Fruit fly (Drosophila melanogaster) whole organism, embryonic: ENCODE results near the gene CG31122.

Source experiments
- ATbp ChIP-seq: fragments of 200-800 bp; sonication (Bioruptor generic); optimal IDR thresholded peaks from 2 replicates; lab custom pipeline; 2017; ENCODE audit warnings: missing biosample characterization, mild to moderate bottlenecking, missing genetic modification characterization, missing genetic modification reagents
- Abd-B ChIP-seq: fragments of 200-800 bp; sonication (Bioruptor generic); optimal IDR thresholded peaks from 2 replicates; lab custom pipeline; 2018; ENCODE audit warnings: missing biosample characterization, mild to moderate bottlenecking, missing genetic modification characterization, moderate library complexity
- Adf1 ChIP-seq: fragments of 200-800 bp; sonication (Bioruptor generic); IDR thresholded peaks from 2 replicates; pipeline ENCODE4 v1.3.6; 2022; ENCODE audit warnings: missing biosample characterization, missing genetic modification characterization
- Asciz ChIP-seq: fragments of 200-800 bp; sonication (Bioruptor generic); optimal IDR thresholded peaks from 2 replicates; lab custom pipeline; 2017; ENCODE audit warnings: missing biosample characterization, mild to moderate bottlenecking, missing genetic modification characterization, missing genetic modification reagents
- CG10366 ChIP-seq: fragments of 200-800 bp; sonication (Bioruptor generic); IDR thresholded peaks from 2 replicates; pipeline ENCODE4 v1.3.6; 2022; ENCODE audit warnings: missing biosample characterization, missing genetic modification characterization
- CG10431 ChIP-seq: fragments of 200-800 bp; sonication (Bioruptor generic); optimal IDR thresholded peaks from 3 replicates; lab custom pipeline; 2018; ENCODE audit warnings: missing biosample characterization, mild to moderate bottlenecking, missing genetic modification characterization
- CG10979 ChIP-seq: fragments of 200-800 bp; sonication (Bioruptor generic); optimal IDR thresholded peaks from 2 replicates; lab custom pipeline; 2018; ENCODE audit warnings: missing biosample characterization, mild to moderate bottlenecking, missing genetic modification characterization, moderate library complexity
- CG13123 ChIP-seq: fragments of 200-800 bp; sonication (Bioruptor generic); optimal IDR thresholded peaks from 2 replicates; lab custom pipeline; 2016; ENCODE audit warnings: missing biosample characterization, missing genetic modification characterization
- CG13894 ChIP-seq: fragments of 200-800 bp; sonication (Bioruptor generic); optimal IDR thresholded peaks from 3 replicates; lab custom pipeline; 2018; ENCODE audit warnings: missing biosample characterization, mild to moderate bottlenecking, missing genetic modification characterization, moderate library complexity
- CG15011 ChIP-seq: fragments of 200-800 bp; sonication (Bioruptor generic); optimal IDR thresholded peaks from 3 replicates; lab custom pipeline; 2018; ENCODE audit warnings: missing biosample characterization, mild to moderate bottlenecking, missing genetic modification characterization
- CG1603 ChIP-seq: fragments of 200-800 bp; sonication (Bioruptor generic); optimal IDR thresholded peaks from 2 replicates; lab custom pipeline; 2019; ENCODE audit warnings: missing biosample characterization, mild to moderate bottlenecking, missing genetic modification characterization, moderate library complexity
- CG17612 ChIP-seq: fragments of 200-800 bp; sonication (Bioruptor generic); IDR thresholded peaks from 2 replicates; pipeline ENCODE4 v1.3.6; 2022; ENCODE audit warnings: missing biosample characterization, missing genetic modification characterization
- CG1792 ChIP-seq: fragments of 200-800 bp; sonication (Bioruptor generic); optimal IDR thresholded peaks from 2 replicates; lab custom pipeline; 2016; ENCODE audit warnings: missing biosample characterization, missing genetic modification characterization
- CG18011 ChIP-seq: fragments of 200-800 bp; sonication (Bioruptor generic); optimal IDR thresholded peaks from 2 replicates; lab custom pipeline; 2017; ENCODE audit warnings: missing biosample characterization, missing genetic modification characterization, mild to moderate bottlenecking, moderate library complexity, missing genotype
- CG18619 ChIP-seq: fragments of 200-800 bp; sonication (Bioruptor generic); optimal IDR thresholded peaks from 3 replicates; lab custom pipeline; 2017; ENCODE audit warnings: missing biosample characterization, mild to moderate bottlenecking, missing genetic modification characterization
- CG2202 ChIP-seq: fragments of 200-800 bp; sonication (Bioruptor generic); optimal IDR thresholded peaks from 2 replicates; lab custom pipeline; 2018; ENCODE audit warnings: missing biosample characterization, mild to moderate bottlenecking, missing genetic modification characterization
- CG3407 ChIP-seq: fragments of 200-800 bp; sonication (Bioruptor generic); optimal IDR thresholded peaks from 2 replicates; lab custom pipeline; 2018; ENCODE audit warnings: missing biosample characterization, mild to moderate bottlenecking, missing genetic modification characterization
- CG34224 ChIP-seq: fragments of 200-800 bp; sonication (Bioruptor generic); IDR thresholded peaks from 3 replicates; pipeline ENCODE4 v1.3.6; 2022; ENCODE audit warnings: missing biosample characterization, missing genetic modification characterization; ENCODE audit not compliant: partially characterized antibody
- CG4282 ChIP-seq: fragments of 200-800 bp; sonication (Bioruptor generic); optimal IDR thresholded peaks from 2 replicates; lab custom pipeline; 2016; ENCODE audit warnings: missing biosample characterization, missing genetic modification characterization
- CG6254 ChIP-seq: fragments of 200-800 bp; sonication (Bioruptor generic); optimal IDR thresholded peaks from 3 replicates; lab custom pipeline; 2017; ENCODE audit warnings: mild to moderate bottlenecking, missing biosample characterization, missing genetic modification reagents, missing genetic modification characterization
- CG7271 ChIP-seq: fragments of 200-800 bp; sonication (Bioruptor generic); optimal IDR thresholded peaks from 2 replicates; lab custom pipeline; 2018; ENCODE audit warnings: missing biosample characterization, mild to moderate bottlenecking, missing genetic modification characterization, moderate library complexity
- Dek ChIP-seq: fragments of 200-800 bp; sonication (Bioruptor generic); optimal IDR thresholded peaks from 3 replicates; lab custom pipeline; 2019; ENCODE audit warnings: missing biosample characterization, mild to moderate bottlenecking, missing genetic modification characterization, moderate library complexity
- Dfd ChIP-seq, 2 experiments: fragments of >200 bp; optimal IDR thresholded peaks; 2 replicates each; lab custom pipeline; 2017; ENCODE audit warnings: missing biosample characterization in 2 of 2, missing genetic modification characterization in 2 of 2
- Fer2 ChIP-seq: fragments of 200-800 bp; sonication (Bioruptor generic); optimal IDR thresholded peaks from 2 replicates; lab custom pipeline; 2018; ENCODE audit warnings: missing biosample characterization, mild to moderate bottlenecking, missing genetic modification characterization, moderate library complexity
- Mrtf ChIP-seq: fragments of 200-800 bp; sonication (Bioruptor generic); IDR thresholded peaks from 3 replicates; pipeline ENCODE4 v1.3.6; 2022; ENCODE audit warnings: missing biosample characterization, missing genetic modification characterization
- Nf-YC ChIP-seq: fragments of 200-800 bp; optimal IDR thresholded peaks from 3 replicates; lab custom pipeline; 2019; ENCODE audit warnings: missing biosample characterization, mild to moderate bottlenecking, missing genetic modification characterization, moderate library complexity
- Poxn ChIP-seq: fragments of 200-800 bp; sonication (Bioruptor generic); IDR thresholded peaks from 2 replicates; pipeline ENCODE4 v1.3.6; 2022; ENCODE audit warnings: missing biosample characterization, missing genetic modification characterization
- Tbp ChIP-seq: fragments of >200 bp; optimal IDR thresholded peaks from 2 replicates; lab custom pipeline; 2018; ENCODE audit warnings: missing biosample characterization, missing genetic modification characterization
- Xrp1 ChIP-seq: fragments of 200-800 bp; sonication (Bioruptor generic); IDR thresholded peaks from 2 replicates; pipeline ENCODE4 v1.3.6; 2022; ENCODE audit warnings: missing biosample characterization, missing genetic modification characterization
- ara ChIP-seq: fragments of 200-800 bp; sonication (Bioruptor generic); IDR thresholded peaks from 2 replicates; pipeline ENCODE4 v1.3.6; 2022; ENCODE audit warnings: missing biosample characterization, missing genetic modification characterization
- bsh ChIP-seq, 2 experiments: fragments of 200-800 bp; sonication (Bioruptor generic); optimal IDR thresholded peaks; 2 replicates each; lab custom pipeline; 2017 to 2018; ENCODE audit warnings: mild to moderate bottlenecking in 2 of 2, missing biosample characterization in 2 of 2, missing genetic modification characterization in 2 of 2, moderate library complexity in 1 of 2
- chinmo ChIP-seq: fragments of 200-800 bp; sonication (Bioruptor generic); IDR thresholded peaks from 4 replicates; pipeline ENCODE4 v1.3.6; 2022; ENCODE audit warnings: missing biosample characterization, missing genetic modification characterization; ENCODE audit not compliant: partially characterized antibody
- dmrt11E ChIP-seq: fragments of 200-800 bp; sonication (Bioruptor generic); optimal IDR thresholded peaks from 3 replicates; lab custom pipeline; 2018; ENCODE audit warnings: missing biosample characterization, mild to moderate bottlenecking, missing genetic modification characterization, moderate library complexity
- exex ChIP-seq: fragments of 200-800 bp; sonication (Bioruptor generic); optimal IDR thresholded peaks from 4 replicates; lab custom pipeline; 2018; ENCODE audit warnings: missing biosample characterization, mild to moderate bottlenecking, missing genetic modification characterization, moderate library complexity
- fd96Cb ChIP-seq: fragments of 200-800 bp; sonication (Bioruptor generic); optimal IDR thresholded peaks from 2 replicates; lab custom pipeline; 2018; ENCODE audit warnings: missing biosample characterization, mild to moderate bottlenecking, missing genetic modification characterization, moderate library complexity
- grn ChIP-seq: fragments of 200-800 bp; sonication (Bioruptor generic); optimal IDR thresholded peaks from 3 replicates; lab custom pipeline; 2017; ENCODE audit warnings: missing biosample characterization, missing genetic modification characterization
- hth ChIP-seq: fragments of >200 bp; optimal IDR thresholded peaks from 2 replicates; lab custom pipeline; 2017; ENCODE audit warnings: inconsistent platforms
- mirr ChIP-seq: fragments of 200-800 bp; sonication (Bioruptor generic); optimal IDR thresholded peaks from 3 replicates; lab custom pipeline; 2018; ENCODE audit warnings: missing biosample characterization, mild to moderate bottlenecking, missing genetic modification characterization
- nerfin-1 ChIP-seq: fragments of 200-800 bp; sonication (Bioruptor generic); optimal IDR thresholded peaks from 3 replicates; lab custom pipeline; 2019; ENCODE audit warnings: missing biosample characterization, mild to moderate bottlenecking, missing genetic modification characterization, moderate library complexity
- pfk ChIP-seq: fragments of 200-800 bp; sonication (Bioruptor generic); optimal IDR thresholded peaks from 2 replicates; lab custom pipeline; 2018; ENCODE audit warnings: missing biosample characterization, mild to moderate bottlenecking, missing genetic modification characterization, moderate library complexity
- phol ChIP-seq: fragments of 200-800 bp; sonication (Bioruptor generic); optimal IDR thresholded peaks from 3 replicates; lab custom pipeline; 2018; ENCODE audit warnings: missing biosample characterization, mild to moderate bottlenecking, missing genetic modification characterization, moderate library complexity
- rib ChIP-seq: fragments of 200-800 bp; sonication (Bioruptor generic); IDR thresholded peaks from 2 replicates; pipeline ENCODE4 v1.3.6; 2022; ENCODE audit warnings: missing biosample characterization, missing genetic modification characterization
- salm ChIP-seq: fragments of 200-800 bp; sonication (Bioruptor generic); optimal IDR thresholded peaks from 2 replicates; lab custom pipeline; 2018; ENCODE audit warnings: missing biosample characterization, mild to moderate bottlenecking, missing genetic modification characterization
- sc ChIP-seq, 3 experiments: fragments of >200 bp in 2 of 3; fragments of 200-800 bp in 1 of 3; sonication (Bioruptor generic) in 1 of 3; optimal IDR thresholded peaks; 2 replicates in 2 of 3; 3 replicates in 1 of 3; lab custom pipeline; 2017; ENCODE audit warnings: mild to moderate bottlenecking in 1 of 3, missing biosample characterization in 1 of 3, missing genetic modification characterization in 1 of 3, missing genetic modification reagents in 1 of 3
- sd ChIP-seq: fragments of 200-800 bp; sonication (Bioruptor generic); optimal IDR thresholded peaks from 3 replicates; lab custom pipeline; 2018; ENCODE audit warnings: missing biosample characterization, mild to moderate bottlenecking, missing genetic modification characterization, moderate library complexity
- sens ChIP-seq: fragments of 200-800 bp; sonication (Bioruptor generic); peaks from one replicate; lab custom pipeline; 2016; ENCODE audit warnings: missing biosample characterization, missing genetic modification characterization
- sqz ChIP-seq: fragments of 200-800 bp; sonication (Bioruptor generic); optimal IDR thresholded peaks from 3 replicates; lab custom pipeline; 2018; ENCODE audit warnings: missing biosample characterization, mild to moderate bottlenecking, missing genetic modification characterization
- wek ChIP-seq: fragments of 200-800 bp; sonication (Bioruptor generic); optimal IDR thresholded peaks from 3 replicates; lab custom pipeline; 2018; ENCODE audit warnings: missing biosample characterization, mild to moderate bottlenecking, missing genetic modification characterization, moderate library complexity
- zfh1 ChIP-seq: fragments of 200-800 bp; sonication (Bioruptor generic); IDR thresholded peaks from 3 replicates; pipeline ENCODE4 v1.3.6; 2022; ENCODE audit warnings: missing biosample characterization, missing genetic modification characterization

Gene CG31122

DNA sequence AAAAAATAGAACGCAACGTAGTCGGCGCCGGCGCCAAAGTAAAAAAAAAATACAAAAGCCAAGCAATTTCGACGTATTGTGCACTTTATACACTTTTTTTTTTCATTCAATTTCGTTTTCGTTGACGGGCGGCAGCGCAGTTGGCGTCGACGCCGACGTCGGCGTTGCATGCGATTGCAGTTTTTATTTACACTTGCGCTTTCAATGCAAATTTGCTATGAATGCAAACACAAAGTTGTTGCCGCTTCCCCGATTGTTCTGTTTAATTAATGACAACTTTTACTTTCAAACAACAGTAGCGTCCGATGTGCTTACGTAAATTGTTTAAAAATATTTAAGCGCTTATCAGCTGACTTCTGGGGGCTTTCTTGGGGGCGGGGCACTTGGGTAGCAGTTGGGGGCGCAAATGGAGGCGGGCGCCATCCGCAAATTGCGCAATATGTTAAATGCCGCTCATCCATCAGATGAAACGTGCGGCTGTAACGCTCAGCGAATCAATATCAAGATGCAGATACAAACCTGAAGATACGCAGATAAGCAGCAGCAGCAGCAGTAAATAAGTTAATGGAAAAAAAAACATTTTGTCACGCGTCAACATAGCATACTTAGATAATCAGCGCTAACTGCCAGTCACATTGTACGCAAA lies 25.6 kb upstream of the CG31122 start (continued):
- TF ChIP-seq CG10431 (no peak), CG10979 (tag; lab: Kevin White, UChicago) (no peak), sc (optimal IDR thresholded peaks at IDR 0.05; lab: Kevin White, UChicago) (no peak), sc (GFP tag; optimal IDR thresholded peaks at IDR 0.05; lab: Kevin White, UChicago) (peak; percentile 36), CG6254 (GFP tag; lab: Kevin White, UChicago) (no peak), CG15011 (GFP tag; lab: Kevin White, UChicago) (no peak), CG18619 (GFP tag; lab: Kevin White, UChicago) (no peak), Nf-YC (no peak), Dfd (GFP tag; optimal IDR thresholded peaks at IDR 0.05; lab: Kevin White, UChicago) (no peak), mirr (GFP tag; lab: Kevin White, UChicago) (peak; percentile 50), CG10366 (no peak), Asciz (GFP tag; lab: Kevin White, UChicago) (peak; percentile 47), sqz (no peak), salm (tag; lab: Kevin White, UChicago) (no peak), ATbp (GFP tag; lab: Kevin White, UChicago) (peak; percentile 43), exex (tag; lab: Kevin White, UChicago) (peak; percentile 55), sens (GFP tag; lab: Kevin White, UChicago) (peak; percentile 12), nerfin-1 (tag; lab: Kevin White, UChicago) (no peak), Mrtf (GFP tag; lab: Robert Waterston, UW) (no peak), CG17612 (GFP tag; lab: Robert Waterston, UW) (no peak), Xrp1 (GFP tag; lab: Robert Waterston, UW) (peak; percentile 37), CG13123 (GFP tag; lab: Kevin White, UChicago) (no peak), grn (peak; percentile 59), CG13894 (tag; lab: Kevin White, UChicago) (no peak), hth (no peak), CG1603 (tag; lab: Kevin White, UChicago) (peak; percentile 40), pfk (no peak), zfh1 (GFP tag; lab: Robert Waterston, UW) (peak; percentile 17; the same call in 1 of the 3 replicates), CG4282 (GFP tag; lab: Kevin White, UChicago) (no peak), phol (no peak), Tbp (GFP tag; lab: Kevin White, UChicago) (no peak), CG34224 (GFP tag; lab: Robert Waterston, UW) (no peak), wek (GFP tag; lab: Kevin White, UChicago) (no peak), Abd-B (GFP tag; lab: Kevin White, UChicago) (no peak), chinmo (GFP tag; lab: Robert Waterston, UW) (0 out of 4 replicates have a peak, but pooled peaks have one; percentile 54), sd (tag; lab: Kevin White, UChicago) (no peak), Fer2 (tag; lab: Kevin White, UChicago) (no peak), CG18011 (no peak), rib (GFP tag; lab: Robert Waterston, UW) (peak; percentile 26; the same call in 1 of the 2 replicates), CG1792 (GFP tag; lab: Kevin White, UChicago) (peak; percentile 7), CG2202 (tag; lab: Kevin White, UChicago) (peak; percentile 32), Adf1 (GFP tag; lab: Robert Waterston, UW) (peak; percentile 29; the same call in 1 of the 2 replicates), Poxn (GFP tag; lab: Robert Waterston, UW) (no peak), ara (GFP tag; lab: Robert Waterston, UW) (no peak; the same call in 1 of the 2 replicates), fd96Cb (tag; lab: Kevin White, UChicago) (peak; percentile 8), Dek (tag; lab: Kevin White, UChicago) (no peak), dmrt11E (peak; percentile 11), CG3407 (GFP tag; lab: Kevin White, UChicago) (peak; percentile 40), CG7271 (tag; lab: Kevin White, UChicago) (no peak), bsh (GFP tag; optimal IDR thresholded peaks at IDR 0.05; lab: Kevin White, UChicago) (peak in 1 of 2 experiments; percentile 57)
